Worm (Caenorhabditis elegans) whole organism, L1 larva: ENCODE data around the gene hpl-1.
A peak's percentile ranks its signal among the peaks of the same experiment; 100 is the strongest.

Experiments
- aha-1 ChIP-seq: fragments of 150-350 bp; optimal IDR thresholded peaks from 2 replicates; lab custom pipeline; 2014; ENCODE audit warnings: missing biosample characterization, missing genetic modification characterization
- aly-2 ChIP-seq: fragments of 150-350 bp; optimal IDR thresholded peaks from 2 replicates; lab custom pipeline; 2014; ENCODE audit warnings: missing biosample characterization, missing genetic modification characterization
- ama-1 ChIP-seq: fragments of 150-350 bp; optimal IDR thresholded peaks from 2 replicates; lab custom pipeline; 2014
- ceh-63 ChIP-seq: fragments of 200-800 bp; sonication (Bioruptor generic); optimal IDR thresholded peaks from 2 replicates; lab custom pipeline; 2018; ENCODE audit warnings: mild to moderate bottlenecking, missing genetic modification characterization, missing compliant biosample characterization
- ceh-8 ChIP-seq: fragments of 200-800 bp; sonication (Bioruptor generic); optimal IDR thresholded peaks from 2 replicates; lab custom pipeline; 2018; ENCODE audit warnings: mild to moderate bottlenecking, missing genetic modification characterization, moderate library complexity, missing compliant biosample characterization
- ceh-90 ChIP-seq: sonication (generic microtip); optimal IDR thresholded peaks from 2 replicates; lab custom pipeline; 2016; ENCODE audit warnings: missing genetic modification characterization, missing compliant biosample characterization
- dpl-1 ChIP-seq, 3 experiments: fragments of 150-350 bp in 2 of 3; sonication (generic microtip) in 1 of 3; optimal IDR thresholded peaks; 2 replicates each; lab custom pipeline; 2014 to 2017; ENCODE audit warnings: missing biosample characterization in 3 of 3, missing genetic modification characterization in 3 of 3, missing genetic modification reagents in 3 of 3
- dsc-1 ChIP-seq: sonication (generic microtip); optimal IDR thresholded peaks from 2 replicates; lab custom pipeline; 2016; ENCODE audit warnings: mild to moderate bottlenecking, missing genetic modification characterization, missing compliant biosample characterization
- efl-1 ChIP-seq, 4 experiments: fragments of 150-350 bp; optimal IDR thresholded peaks in 3 of 4; peaks in 1 of 4; 1 replicate in 1 of 4; 2 replicates in 3 of 4; lab custom pipeline; 2014; ENCODE audit warnings: missing biosample characterization in 2 of 4, missing genetic modification characterization in 2 of 4, missing genetic modification reagents in 2 of 4
- efl-3 ChIP-seq: fragments of 200-800 bp; sonication (Bioruptor generic); optimal IDR thresholded peaks from 2 replicates; lab custom pipeline; 2018; ENCODE audit warnings: mild to moderate bottlenecking, missing genetic modification characterization, missing compliant biosample characterization
- fkh-10 ChIP-seq: sonication (generic microtip); optimal IDR thresholded peaks from 2 replicates; lab custom pipeline; 2017; ENCODE audit warnings: missing biosample characterization, missing genetic modification reagents, missing genetic modification characterization
- fkh-4 ChIP-seq: sonication (generic microtip); optimal IDR thresholded peaks from 2 replicates; lab custom pipeline; 2016; ENCODE audit warnings: missing compliant biosample characterization, missing genetic modification characterization, borderline replicate concordance
- fos-1 ChIP-seq: fragments of 150-350 bp; optimal IDR thresholded peaks from 2 replicates; lab custom pipeline; 2014; ENCODE audit warnings: missing biosample characterization, missing genetic modification characterization
- jun-1 ChIP-seq: fragments of 150-350 bp; optimal IDR thresholded peaks from 2 replicates; lab custom pipeline; 2014; ENCODE audit warnings: missing biosample characterization, missing genetic modification reagents, missing genetic modification characterization
- lin-14 ChIP-seq: fragments of 200-800 bp; sonication (Bioruptor generic); optimal IDR thresholded peaks from 2 replicates; lab custom pipeline; 2018; ENCODE audit warnings: mild to moderate bottlenecking, missing genetic modification characterization, moderate library complexity, missing compliant biosample characterization
- lin-35 ChIP-seq, 2 experiments: fragments of 150-350 bp; optimal IDR thresholded peaks; 2 replicates each; lab custom pipeline; 2014; ENCODE audit warnings: missing biosample characterization in 2 of 2, missing genetic modification characterization in 2 of 2, missing genetic modification reagents in 2 of 2
- lin-39 ChIP-seq: fragments of 150-350 bp; optimal IDR thresholded peaks from 2 replicates; lab custom pipeline; 2014; ENCODE audit warnings: missing biosample characterization, missing genetic modification reagents, missing genetic modification characterization
- lsy-2 ChIP-seq, 2 experiments: fragments of 150-350 bp; optimal IDR thresholded peaks; 2 replicates each; lab custom pipeline; 2014; ENCODE audit warnings: missing biosample characterization in 2 of 2, missing genetic modification characterization in 2 of 2
- mef-2 ChIP-seq: fragments of 150-350 bp; optimal IDR thresholded peaks from 2 replicates; lab custom pipeline; 2014; ENCODE audit warnings: missing biosample characterization, missing genetic modification characterization
- nhr-12 ChIP-seq: sonication (generic microtip); optimal IDR thresholded peaks from 2 replicates; lab custom pipeline; 2017; ENCODE audit warnings: missing biosample characterization, missing genetic modification characterization
- nhr-20 ChIP-seq: sonication (generic microtip); optimal IDR thresholded peaks from 2 replicates; lab custom pipeline; 2016; ENCODE audit warnings: mild to moderate bottlenecking, missing genetic modification characterization, missing compliant biosample characterization
- nhr-28 ChIP-seq: fragments of 150-350 bp; optimal IDR thresholded peaks from 2 replicates; lab custom pipeline; 2014; ENCODE audit warnings: missing biosample characterization, missing genetic modification characterization
- nhr-47 ChIP-seq: sonication (generic microtip); optimal IDR thresholded peaks from 2 replicates; lab custom pipeline; 2016; ENCODE audit warnings: mild to moderate bottlenecking, missing genetic modification characterization, moderate library complexity, missing compliant biosample characterization
- nhr-71 ChIP-seq: sonication (generic microtip); optimal IDR thresholded peaks from 2 replicates; lab custom pipeline; 2016; ENCODE audit warnings: mild to moderate bottlenecking, missing genetic modification characterization, moderate library complexity, missing compliant biosample characterization
- nhr-85 ChIP-seq: sonication (generic microtip); peaks from one replicate; lab custom pipeline; 2016; ENCODE audit warnings: missing genetic modification characterization, inconsistent platforms, missing compliant biosample characterization
- pag-3 ChIP-seq: sonication (generic microtip); optimal IDR thresholded peaks from 2 replicates; lab custom pipeline; 2017; ENCODE audit warnings: missing genetic modification characterization, mild to moderate bottlenecking, missing compliant biosample characterization, antibody characterized with exemption, borderline replicate concordance; ENCODE audit not compliant: insufficient read depth
- pqm-1 ChIP-seq: sonication (generic microtip); optimal IDR thresholded peaks from 3 replicates; lab custom pipeline; 2017; ENCODE audit warnings: missing biosample characterization, missing genetic modification characterization
- rnt-1 ChIP-seq: sonication (generic microtip); optimal IDR thresholded peaks from 2 replicates; lab custom pipeline; 2016; ENCODE audit warnings: mild to moderate bottlenecking, missing genetic modification characterization, moderate library complexity, missing compliant biosample characterization
- snpc-4 ChIP-seq: fragments of 150-350 bp; optimal IDR thresholded peaks from 2 replicates; lab custom pipeline; 2014; ENCODE audit warnings: missing biosample characterization, missing genetic modification characterization
- sox-4 ChIP-seq: sonication (generic microtip); optimal IDR thresholded peaks from 2 replicates; lab custom pipeline; 2016; ENCODE audit warnings: missing genetic modification characterization, missing compliant biosample characterization
- unc-130 ChIP-seq: fragments of 150-350 bp; optimal IDR thresholded peaks from 2 replicates; lab custom pipeline; 2017; ENCODE audit warnings: missing biosample characterization, missing genetic modification characterization, inconsistent platforms
- unc-98 ChIP-seq: fragments of 200-800 bp; sonication (Bioruptor generic); IDR thresholded peaks from 2 replicates; pipeline ENCODE4 v1.3.6; 2022; ENCODE audit warnings: missing genetic modification characterization, missing compliant biosample characterization

Gene hpl-1

ce11 chrX:13210478-13210877, 34.7 kb upstream of the hpl-1 start (continued):
- TF ChIP-seq nhr-47 (tag; lab: Kevin White, UChicago): peak; percentile 41
- no peak for TF ChIP-seq efl-1 (optimal IDR thresholded peaks at IDR 0.05; lab: Kevin White, UChicago)
- TF ChIP-seq efl-1 (GFP tag; optimal IDR thresholded peaks at IDR 0.05 in 1 of 2; lab: Kevin White, UChicago): peak in 1 of 2 experiments; percentile 3
- TF ChIP-seq mef-2 (tag; lab: Kevin White, UChicago): no peak
- TF ChIP-seq efl-3: no peak
- peak; percentile 89 for TF ChIP-seq fkh-10 (GFP tag; lab: Kevin White, UChicago)
- TF ChIP-seq fos-1 (tag; lab: Kevin White, UChicago): no peak
- peak; percentile 76 for TF ChIP-seq pag-3 (tag; lab: Kevin White, UChicago)
- no peak for TF ChIP-seq dpl-1 (GFP tag; optimal IDR thresholded peaks at IDR 0.05; lab: Kevin White, UChicago)
- no peak for TF ChIP-seq nhr-12 (tag; lab: Kevin White, UChicago)
- no peak for TF ChIP-seq ceh-90 (tag; lab: Kevin White, UChicago)
- TF ChIP-seq nhr-28: no peak
- no peak for TF ChIP-seq jun-1 (tag; lab: Kevin White, UChicago)
- TF ChIP-seq, all 84 proteins: peak for 20

ce11 chrX:13212528-13212927, 32.7 kb upstream of the hpl-1 start:
- TF ChIP-seq aly-2 (tag; lab: Kevin White, UChicago) (no peak), fkh-4 (tag; lab: Kevin White, UChicago) (peak; percentile 93), fos-1 (tag; lab: Kevin White, UChicago) (no peak), dsc-1 (tag; lab: Kevin White, UChicago) (peak; percentile 99)

- TF ChIP-seq efl-1 (optimal IDR thresholded peaks at IDR 0.05; lab: Kevin White, UChicago) (no peak), efl-1 (GFP tag; optimal IDR thresholded peaks at IDR 0.05 in 1 of 2; lab: Kevin White, UChicago) (peak in 1 of 2 experiments; percentile 29), ceh-8 (GFP tag; lab: Kevin White, UChicago) (no peak), lin-39 (tag; lab: Kevin White, UChicago) (no peak), ama-1 (lab: Kevin White, UChicago) (no peak)
Observed at ce11 chrX:13216802-13217201, 28.4 kb upstream of the hpl-1 start, which contains the start of gene R12H7.4. Gene R12H7.4, plus strand, starts transcription at chrX:13217102.

ce11 chrX:13217940-13218339, 27.2 kb upstream of the hpl-1 start:
- no peak for TF ChIP-seq nhr-85
- TF ChIP-seq pqm-1 (tag; lab: Kevin White, UChicago): no peak

- TF ChIP-seq pag-3 (tag; lab: Kevin White, UChicago) (peak; percentile 71), aha-1 (tag; lab: Kevin White, UChicago) (no peak), lsy-2 (tag; optimal IDR thresholded peaks at IDR 0.05; lab: Kevin White, UChicago) (peak in 1 of 2 experiments; percentile 40), aly-2 (tag; lab: Kevin White, UChicago) (no peak), nhr-71 (tag; lab: Kevin White, UChicago) (peak; percentile 59), unc-130 (tag; lab: Kevin White, UChicago) (peak; percentile 36), ceh-63 (no peak), sox-4 (tag; lab: Kevin White, UChicago) (no peak), snpc-4 (tag; lab: Kevin White, UChicago) (peak; percentile 84), lin-14 (GFP tag; lab: Kevin White, UChicago) (peak; percentile 69), unc-98 (GFP tag; lab: Robert Waterston, UW) (no peak), lin-35 (GFP tag; optimal IDR thresholded peaks at IDR 0.05; lab: Kevin White, UChicago) (peak in 1 of 2 experiments; percentile 0), rnt-1 (tag; lab: Kevin White, UChicago) (peak; percentile 65), nhr-20 (tag; lab: Kevin White, UChicago) (peak; percentile 5)
- TF ChIP-seq, all 84 proteins: peak for 9
Observed at ce11 chrX:13220609-13221008, 24.6 kb upstream of the hpl-1 start.
